Fruit fly (Drosophila melanogaster): Measurements from ENCODE around the gene Plp.

Gene Plp

DNA sequence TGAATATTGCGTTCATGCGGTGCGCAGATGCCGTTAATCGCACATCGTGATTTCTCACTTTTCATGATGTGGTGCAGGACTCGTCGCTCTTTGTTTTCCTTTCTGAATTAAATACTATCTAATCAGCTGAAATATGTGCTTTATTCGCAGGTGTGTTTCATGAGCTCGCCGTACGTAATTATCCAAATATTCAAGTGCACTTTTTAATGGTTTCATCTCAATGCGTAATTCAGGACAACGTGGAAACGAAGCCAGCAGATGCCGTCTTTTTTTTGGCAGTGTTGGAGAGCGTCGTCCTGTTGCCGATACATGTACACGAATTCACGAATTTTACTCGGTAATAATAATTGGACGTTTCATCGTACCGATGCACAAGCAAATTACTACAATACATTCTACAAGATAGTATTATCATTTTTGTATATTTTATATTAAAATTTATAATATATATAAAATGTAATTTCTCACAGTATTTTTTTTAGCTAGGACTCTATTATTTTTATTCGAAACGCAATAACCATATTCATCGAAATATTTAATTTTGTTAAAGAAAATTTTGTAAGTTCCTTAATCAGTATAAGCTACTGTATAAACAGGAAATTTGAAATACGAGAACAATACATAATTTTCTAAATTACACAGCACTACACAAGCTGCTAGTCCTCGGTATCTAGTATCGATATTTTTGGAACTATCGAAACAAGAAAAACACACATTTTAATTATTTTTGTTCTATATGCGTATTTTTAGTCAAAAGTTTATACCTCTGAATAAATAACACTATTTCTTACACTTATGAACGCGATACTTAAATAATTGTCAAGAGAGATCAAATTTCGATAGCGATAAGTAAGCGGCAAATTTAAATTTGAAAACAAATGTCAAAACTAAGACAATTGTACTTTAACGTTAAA lies 42.4 kb upstream of the Plp start, which contains the start of gene CG12316 (continued):
- peak; percentile 38; the same call in 1 of the 2 replicates for TF ChIP-seq CG14667 (GFP tag; IDR thresholded peaks at IDR 0.05)
- TF ChIP-seq gro (GFP tag; optimal IDR thresholded peaks at IDR 0.05): peak; percentile 92
- TF ChIP-seq slou (GFP tag; optimal IDR thresholded peaks at IDR 0.05): peak; percentile 9
- peak; percentile 91 for TF ChIP-seq chn (GFP tag; optimal IDR thresholded peaks at IDR 0.05)
- TF ChIP-seq Taf1 (GFP tag; IDR thresholded peaks at IDR 0.05): 0 out of 2 replicates have a peak, but pooled peaks have one; percentile 22
- TF ChIP-seq BtbVII (GFP tag; optimal IDR thresholded peaks at IDR 0.05): peak; percentile 91
- peak; percentile 91 for TF ChIP-seq CG13894 (tag; optimal IDR thresholded peaks at IDR 0.05)
- peak; percentile 84 for TF ChIP-seq vfl (GFP tag; optimal IDR thresholded peaks at IDR 0.05)
- TF ChIP-seq dpn (GFP tag; optimal IDR thresholded peaks at IDR 0.05): peak; percentile 84 to 89
- TF ChIP-seq az2 (GFP tag; optimal IDR thresholded peaks at IDR 0.05): peak; percentile 86
- peak; percentile 79 for TF ChIP-seq run (tag; optimal IDR thresholded peaks at IDR 0.05)
- TF ChIP-seq Fer1 (GFP tag; optimal IDR thresholded peaks at IDR 0.05): peak; percentile 96
- peak; percentile 35 for TF ChIP-seq CG8765 (GFP tag; IDR thresholded peaks at IDR 0.05)
- TF ChIP-seq CG6272 (GFP tag; IDR thresholded peaks at IDR 0.05): peak; percentile 69
- peak; percentile 90 for TF ChIP-seq ac (GFP tag; optimal IDR thresholded peaks at IDR 0.05)
- peak; percentile 77 for TF ChIP-seq H15 (GFP tag; IDR thresholded peaks at IDR 0.05)
- TF ChIP-seq disco-r (GFP tag; optimal IDR thresholded peaks at IDR 0.05): peak; percentile 89
- peak; percentile 93 for TF ChIP-seq Side (GFP tag; optimal IDR thresholded peaks at IDR 0.05)
- peak; percentile 70 for TF ChIP-seq gcm2 (GFP tag; optimal IDR thresholded peaks at IDR 0.05)
- TF ChIP-seq CG2129 (GFP tag; IDR thresholded peaks at IDR 0.05; ENCODE audit: partially characterized antibody): peak; percentile 69
- peak; percentile 86 for TF ChIP-seq CG10959 (GFP tag; IDR thresholded peaks at IDR 0.05)
- peak; percentile 50 for TF ChIP-seq CG2116 (GFP tag; optimal IDR thresholded peaks at IDR 0.05)
- peak; percentile 70 for TF ChIP-seq Ets97D (GFP tag; optimal IDR thresholded peaks at IDR 0.05)
- peak; percentile 5 for TF ChIP-seq Elba2 (GFP tag; optimal IDR thresholded peaks at IDR 0.05)
- TF ChIP-seq ken (GFP tag; IDR thresholded peaks at IDR 0.05): peak; percentile 85
- peak; percentile 68 for TF ChIP-seq emc (GFP tag; optimal IDR thresholded peaks at IDR 0.05)
- peak; percentile 79 for TF ChIP-seq CG10274 (GFP tag; optimal IDR thresholded peaks at IDR 0.05)
- peak; percentile 83 for TF ChIP-seq ranshi (GFP tag; IDR thresholded peaks at IDR 0.05)
- TF ChIP-seq CG10543 (GFP tag; optimal IDR thresholded peaks at IDR 0.05): peak; percentile 96
- TF ChIP-seq dmrt11E (tag; optimal IDR thresholded peaks at IDR 0.05): peak; percentile 96
- TF ChIP-seq CG2202 (tag; optimal IDR thresholded peaks at IDR 0.05): peak; percentile 92
- peak; percentile 45 for TF ChIP-seq CG11696 (GFP tag; IDR thresholded peaks at IDR 0.05)
- TF ChIP-seq Sry-β (GFP tag; optimal IDR thresholded peaks at IDR 0.05): peak; percentile 22
- TF ChIP-seq Antp (GFP tag; optimal IDR thresholded peaks at IDR 0.05): peak; percentile 90
- peak; percentile 93 for TF ChIP-seq nerfin-1 (tag; optimal IDR thresholded peaks at IDR 0.05)
- peak; percentile 84 for TF ChIP-seq CG8359 (GFP tag; optimal IDR thresholded peaks at IDR 0.05; ENCODE audit: borderline replicate concordance)
- TF ChIP-seq CG6254 (GFP tag; optimal IDR thresholded peaks at IDR 0.05): peak; percentile 90
- TF ChIP-seq CG7786 (GFP tag; optimal IDR thresholded peaks at IDR 0.05): peak; percentile 94
- peak; percentile 91 for TF ChIP-seq CG16863 (GFP tag; optimal IDR thresholded peaks at IDR 0.05)
- peak; percentile 90 for TF ChIP-seq B-H2 (GFP tag; optimal IDR thresholded peaks at IDR 0.05)
- TF ChIP-seq lov (optimal IDR thresholded peaks at IDR 0.05): no peak
- TF ChIP-seq lov (GFP tag; IDR thresholded peaks at IDR 0.05): peak; percentile 74; the same call in 2 of the 3 replicates
- peak; percentile 92 to 94 for TF ChIP-seq Hr51 (GFP tag; optimal IDR thresholded peaks at IDR 0.05)
- peak; percentile 93 for TF ChIP-seq CG14710 (tag; optimal IDR thresholded peaks at IDR 0.05)
- TF ChIP-seq CG15011 (GFP tag; optimal IDR thresholded peaks at IDR 0.05): peak; percentile 87
- 0 out of 2 replicates have a peak, but pooled peaks have one; percentile 7 for TF ChIP-seq CG4360 (GFP tag; IDR thresholded peaks at IDR 0.05)
- peak; percentile 70 for TF ChIP-seq CG14441 (GFP tag; IDR thresholded peaks at IDR 0.05)
- peak; percentile 77 for TF ChIP-seq CG1602 (GFP tag; optimal IDR thresholded peaks at IDR 0.05)
- TF ChIP-seq NK7.1 (GFP tag; optimal IDR thresholded peaks at IDR 0.05): peak; percentile 89

Measured in whole organism, embryonic.